Worm (Caenorhabditis elegans) whole organism, L3 larva: ENCODE measurements around the gene rps-25.

Experiments used
- aly-2 ChIP-seq: fragments of 150-350 bp; optimal IDR thresholded peaks from 2 replicates; lab custom pipeline; 2014; ENCODE audit warnings: missing biosample characterization, missing genetic modification characterization
- egl-27 ChIP-seq: sonication (generic microtip); optimal IDR thresholded peaks from 4 replicates; lab custom pipeline; 2017; ENCODE audit warnings: missing biosample characterization, missing genetic modification reagents, missing genetic modification characterization
- elt-2 ChIP-seq: sonication (generic microtip); optimal IDR thresholded peaks from 2 replicates; lab custom pipeline; 2016; ENCODE audit warnings: missing genetic modification reagents, mild to moderate bottlenecking, missing genetic modification characterization, missing compliant biosample characterization
- nhr-77 ChIP-seq: fragments of 150-350 bp; optimal IDR thresholded peaks from 2 replicates; lab custom pipeline; 2014; ENCODE audit warnings: missing biosample characterization, missing genetic modification characterization
- pha-4 ChIP-seq: fragments of 150-350 bp; optimal IDR thresholded peaks from 2 replicates; lab custom pipeline; 2014; ENCODE audit warnings: missing biosample characterization, missing genetic modification reagents, missing genetic modification characterization

ce11 chrIV:5979818-5980217 is 32.4 kb upstream of the rps-25 start:
- TF ChIP-seq egl-27 (tag; lab: Kevin White, UChicago) (no peak), pha-4 (tag; lab: Kevin White, UChicago) (no peak), elt-2 (tag; lab: Kevin White, UChicago) (no peak), nhr-77 (no peak), aly-2 (tag; lab: Kevin White, UChicago) (no peak)
